Worm (Caenorhabditis elegans): ENCODE results near the gene C07A9.12.

DNA sequence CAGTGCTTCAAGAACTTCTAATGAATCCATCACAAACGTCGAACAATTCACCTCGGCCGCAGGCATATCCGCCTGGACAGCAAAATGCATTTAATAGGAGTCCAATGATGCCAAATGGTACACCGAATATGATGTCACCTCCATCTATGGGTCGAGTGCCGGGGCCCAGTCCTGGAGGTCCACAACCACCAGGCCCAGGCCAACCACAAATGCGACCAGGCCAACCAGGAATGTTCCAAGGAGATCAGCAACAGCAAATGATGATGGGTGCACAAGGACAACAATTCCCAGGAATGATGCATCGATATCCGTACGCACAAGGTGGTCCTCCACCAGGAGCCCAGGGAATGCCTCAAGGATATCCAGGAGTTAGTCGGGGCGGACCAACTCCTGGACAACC is 39.8 kb upstream of the C07A9.12 start:
- TF ChIP-seq nfya-1 (tag; optimal IDR thresholded peaks at IDR 0.05) = no peak
- TF ChIP-seq dve-1 (tag; optimal IDR thresholded peaks at IDR 0.05) = no peak
- no peak for TF ChIP-seq elt-2 (tag; optimal IDR thresholded peaks at IDR 0.05)
- no peak for TF ChIP-seq hlh-15 (tag; optimal IDR thresholded peaks at IDR 0.05)
- TF ChIP-seq ama-1 (optimal IDR thresholded peaks at IDR 0.05) = no peak
- TF ChIP-seq Y22D7AL.16 (tag; optimal IDR thresholded peaks at IDR 0.05) = no peak
- no peak for TF ChIP-seq lin-11 (tag; optimal IDR thresholded peaks at IDR 0.05)
